Worm (Caenorhabditis elegans) whole organism, mixed stage, embryonic: ENCODE results near the gene T19C3.3.

Experiments
- lin-13 ChIP-seq: fragments of 150-350 bp; optimal IDR thresholded peaks from 2 replicates; lab custom pipeline; 2014; ENCODE audit warnings: missing biosample characterization, missing genetic modification characterization
- mls-2 ChIP-seq: sonication (generic microtip); optimal IDR thresholded peaks from 2 replicates; lab custom pipeline; 2016; ENCODE audit warnings: mild to moderate bottlenecking, missing genetic modification characterization, moderate library complexity, missing compliant biosample characterization
- snpc-4 ChIP-seq: fragments of 150-350 bp; optimal IDR thresholded peaks from 2 replicates; lab custom pipeline; 2014; ENCODE audit warnings: missing biosample characterization, missing genetic modification characterization
- unc-39 ChIP-seq: fragments of 150-350 bp; optimal IDR thresholded peaks from 2 replicates; lab custom pipeline; 2014; ENCODE audit warnings: missing biosample characterization, missing genetic modification characterization
- unc-62 ChIP-seq: fragments of 150-350 bp; optimal IDR thresholded peaks from 2 replicates; lab custom pipeline; 2014; ENCODE audit warnings: missing biosample characterization, missing genetic modification reagents, missing genetic modification characterization
- ztf-11 ChIP-seq: fragments of 150-350 bp; optimal IDR thresholded peaks from 2 replicates; lab custom pipeline; 2014; ENCODE audit warnings: missing biosample characterization, missing genetic modification characterization

DNA sequence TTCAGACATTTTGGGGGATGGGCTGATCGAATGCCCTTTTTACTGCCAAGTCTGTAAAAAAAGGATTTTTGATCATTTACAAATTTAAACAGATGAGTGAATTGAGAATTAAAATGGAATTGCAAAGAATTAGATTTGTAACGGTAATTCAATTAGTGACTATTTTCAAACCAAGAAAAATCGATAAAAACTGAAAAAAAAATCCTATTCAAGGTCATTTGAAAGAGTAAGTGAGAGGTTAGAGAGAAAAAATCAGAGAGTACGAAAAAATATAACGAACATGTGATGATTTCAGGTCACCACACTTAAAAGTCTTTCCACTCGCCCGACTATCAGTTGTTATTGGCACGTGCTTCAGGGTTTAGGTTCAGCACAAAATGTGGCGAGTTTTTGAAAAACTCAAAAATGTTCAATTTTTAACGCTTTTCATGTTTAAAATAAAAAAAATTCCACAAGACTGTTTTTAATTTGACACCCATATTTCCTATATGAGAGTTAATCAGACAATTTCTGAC is 5.9 kb upstream of the T19C3.3 start, which contains the start of gene T19C3.4:
- TF ChIP-seq snpc-4 (tag; lab: Kevin White, UChicago) (no peak), lin-13 (tag; lab: Kevin White, UChicago) (no peak), unc-39 (tag; lab: Kevin White, UChicago) (no peak), mls-2 (tag; lab: Kevin White, UChicago) (no peak), ztf-11 (tag; lab: Kevin White, UChicago) (no peak), unc-62 (GFP tag; lab: Kevin White, UChicago) (no peak)
